Fruit fly (Drosophila melanogaster) whole organism, embryonic: Measurements from ENCODE around the gene Jarid2.
A peak's percentile ranks its signal among the peaks of the same experiment; 100 is the strongest.

Experiments used
- Asciz ChIP-seq: fragments of 200-800 bp; sonication (Bioruptor generic); optimal IDR thresholded peaks from 2 replicates; lab custom pipeline; 2017; ENCODE audit warnings: missing biosample characterization, mild to moderate bottlenecking, missing genetic modification characterization, missing genetic modification reagents
- Bdp1 ChIP-seq: fragments of 200-800 bp; sonication (Bioruptor generic); optimal IDR thresholded peaks from 3 replicates; lab custom pipeline; 2016; ENCODE audit warnings: missing biosample characterization, missing genetic modification characterization
- BtbVII ChIP-seq: fragments of 200-800 bp; sonication (Bioruptor generic); optimal IDR thresholded peaks from 3 replicates; lab custom pipeline; 2017; ENCODE audit warnings: missing biosample characterization, mild to moderate bottlenecking, missing genetic modification characterization
- CG10321 ChIP-seq: fragments of 200-800 bp; sonication (Bioruptor generic); IDR thresholded peaks from 2 replicates; pipeline ENCODE4 v1.3.6; 2022; ENCODE audit warnings: missing biosample characterization, missing genetic modification characterization
- CG11085 ChIP-seq: fragments of 200-800 bp; sonication (Bioruptor generic); IDR thresholded peaks from 2 replicates; pipeline ENCODE4 v1.3.6; 2022; ENCODE audit warnings: missing biosample characterization, missing genetic modification characterization
- CG11247 ChIP-seq: fragments of 200-800 bp; sonication (Bioruptor generic); IDR thresholded peaks from 2 replicates; pipeline ENCODE4 v1.3.6; 2022; ENCODE audit warnings: missing biosample characterization, missing genetic modification characterization
- CG1233 ChIP-seq: fragments of 200-800 bp; sonication (Bioruptor generic); optimal IDR thresholded peaks from 4 replicates; lab custom pipeline; 2018; ENCODE audit warnings: missing biosample characterization, mild to moderate bottlenecking, missing genetic modification characterization
- CG1602 ChIP-seq: fragments of 200-800 bp; sonication (Bioruptor generic); optimal IDR thresholded peaks from 3 replicates; lab custom pipeline; 2016; ENCODE audit warnings: missing biosample characterization, missing genetic modification characterization
- CG1647 ChIP-seq: fragments of 200-800 bp; sonication (Bioruptor generic); optimal IDR thresholded peaks from 3 replicates; lab custom pipeline; 2016; ENCODE audit warnings: missing biosample characterization, missing genetic modification characterization
- CG17568 ChIP-seq: fragments of 200-800 bp; sonication (Bioruptor generic); optimal IDR thresholded peaks from 2 replicates; lab custom pipeline; 2018; ENCODE audit warnings: missing biosample characterization, mild to moderate bottlenecking, missing genetic modification characterization, moderate library complexity
- CG1832 ChIP-seq: fragments of 200-800 bp; sonication (Bioruptor generic); optimal IDR thresholded peaks from 2 replicates; lab custom pipeline; 2017; ENCODE audit warnings: missing biosample characterization, mild to moderate bottlenecking, missing genetic modification characterization, inconsistent platforms
- CG2120 ChIP-seq: fragments of 200-800 bp; sonication (Bioruptor generic); optimal IDR thresholded peaks from 3 replicates; lab custom pipeline; 2016; ENCODE audit warnings: missing biosample characterization, missing genetic modification characterization
- CG31388 ChIP-seq: fragments of 200-800 bp; sonication (Bioruptor generic); optimal IDR thresholded peaks from 2 replicates; lab custom pipeline; 2016; ENCODE audit warnings: missing biosample characterization, missing genetic modification characterization
- CG32532 ChIP-seq: fragments of 200-800 bp; sonication (Bioruptor generic); IDR thresholded peaks from 2 replicates; pipeline ENCODE4 v1.3.6; 2022; ENCODE audit warnings: missing biosample characterization, missing genetic modification characterization
- CG3838 ChIP-seq: fragments of 200-800 bp; sonication (Bioruptor generic); optimal IDR thresholded peaks from 3 replicates; lab custom pipeline; 2016; ENCODE audit warnings: missing biosample characterization, missing genetic modification characterization
- CG4424 ChIP-seq: fragments of 200-800 bp; sonication (Bioruptor generic); optimal IDR thresholded peaks from 3 replicates; lab custom pipeline; 2016; ENCODE audit warnings: missing biosample characterization, missing genetic modification characterization
- CG4730 ChIP-seq: fragments of 200-800 bp; sonication (Bioruptor generic); IDR thresholded peaks from 2 replicates; pipeline ENCODE4 v1.3.6; 2022; ENCODE audit warnings: missing biosample characterization, missing genetic modification characterization
- CG7839 ChIP-seq: fragments of 200-800 bp; sonication (Bioruptor generic); optimal IDR thresholded peaks from 3 replicates; lab custom pipeline; 2018; ENCODE audit warnings: missing biosample characterization, mild to moderate bottlenecking, missing genetic modification characterization, moderate library complexity
- CG8359 ChIP-seq: fragments of 200-800 bp; sonication (Bioruptor generic); optimal IDR thresholded peaks from 2 replicates; lab custom pipeline; 2017; ENCODE audit warnings: missing biosample characterization, mild to moderate bottlenecking, missing genetic modification characterization, borderline replicate concordance
- CG8944 ChIP-seq: fragments of 200-800 bp; sonication (Bioruptor generic); optimal IDR thresholded peaks from 3 replicates; lab custom pipeline; 2016; ENCODE audit warnings: missing biosample characterization, missing genetic modification characterization
- CkIIα-i1 ChIP-seq: fragments of 200-800 bp; sonication (Bioruptor generic); IDR thresholded peaks from 2 replicates; pipeline ENCODE4 v1.3.6; 2022; ENCODE audit warnings: missing biosample characterization, missing genetic modification characterization
- Dref ChIP-seq: fragments of 200-800 bp; sonication (Bioruptor generic); IDR thresholded peaks from 2 replicates; pipeline ENCODE4 v1.3.6; 2022; ENCODE audit warnings: missing biosample characterization, missing genetic modification characterization
- HLH3B ChIP-seq: fragments of 200-800 bp; sonication (Bioruptor generic); IDR thresholded peaks from 2 replicates; pipeline ENCODE4 v1.3.6; 2022; ENCODE audit warnings: missing biosample characterization, missing genetic modification characterization
- HLHmδ ChIP-seq: fragments of 200-800 bp; sonication (Bioruptor generic); optimal IDR thresholded peaks from 2 replicates; lab custom pipeline; 2018; ENCODE audit warnings: missing biosample characterization, mild to moderate bottlenecking, missing genetic modification characterization, moderate library complexity
- Hand ChIP-seq: fragments of 200-800 bp; sonication (Bioruptor generic); optimal IDR thresholded peaks from 2 replicates; lab custom pipeline; 2017; ENCODE audit warnings: mild to moderate bottlenecking, missing biosample characterization, missing genetic modification reagents, missing genetic modification characterization
- Max ChIP-seq: fragments of 200-800 bp; sonication (Bioruptor generic); optimal IDR thresholded peaks from 2 replicates; lab custom pipeline; 2016; ENCODE audit warnings: missing biosample characterization, mild to moderate bottlenecking, missing genetic modification characterization
- Med ChIP-seq: fragments of 200-800 bp; sonication (Bioruptor generic); peaks from one replicate; lab custom pipeline; 2016; ENCODE audit warnings: missing biosample characterization, missing genetic modification characterization, mild to moderate bottlenecking, inconsistent platforms, moderate library complexity
- NC2α ChIP-seq: fragments of 200-800 bp; sonication (Bioruptor generic); optimal IDR thresholded peaks from 2 replicates; lab custom pipeline; 2016; ENCODE audit warnings: missing biosample characterization, missing genetic modification characterization
- NC2β ChIP-seq: fragments of 200-800 bp; sonication (Bioruptor generic); optimal IDR thresholded peaks from 2 replicates; lab custom pipeline; 2016; ENCODE audit warnings: missing biosample characterization, missing genetic modification characterization
- Scr ChIP-seq: fragments of 200-800 bp; sonication (Bioruptor generic); IDR thresholded peaks from 2 replicates; pipeline ENCODE4 v1.3.6; 2022; ENCODE audit warnings: missing biosample characterization, missing genetic modification characterization; ENCODE audit not compliant: partially characterized antibody
- Sry-δ ChIP-seq: fragments of 200-800 bp; sonication (Bioruptor generic); optimal IDR thresholded peaks from 2 replicates; lab custom pipeline; 2016; ENCODE audit warnings: missing biosample characterization, missing genetic modification characterization
- Trl ChIP-seq, 3 experiments: fragments of >200 bp in 2 of 3; fragments of 200-800 bp in 1 of 3; sonication (Bioruptor generic) in 1 of 3; optimal IDR thresholded peaks; 2 replicates in 1 of 3; 3 replicates in 2 of 3; lab custom pipeline; 2016 to 2017; ENCODE audit warnings: missing biosample characterization in 1 of 3, missing genetic modification characterization in 1 of 3
- Xbp1 ChIP-seq: fragments of 200-800 bp; sonication (Bioruptor generic); optimal IDR thresholded peaks from 3 replicates; lab custom pipeline; 2016; ENCODE audit warnings: missing biosample characterization, mild to moderate bottlenecking, missing genetic modification characterization
- amos ChIP-seq: fragments of 200-800 bp; sonication (Bioruptor generic); IDR thresholded peaks from 2 replicates; pipeline ENCODE4 v1.3.6; 2022; ENCODE audit warnings: missing biosample characterization, missing genetic modification characterization; ENCODE audit not compliant: partially characterized antibody
- bcd ChIP-seq: fragments of 200-800 bp; sonication (Bioruptor generic); optimal IDR thresholded peaks from 2 replicates; lab custom pipeline; 2017; ENCODE audit warnings: missing biosample characterization, mild to moderate bottlenecking, missing genetic modification characterization
- caup ChIP-seq: fragments of 200-800 bp; sonication (Bioruptor generic); optimal IDR thresholded peaks from 3 replicates; lab custom pipeline; 2017; ENCODE audit warnings: missing biosample characterization, mild to moderate bottlenecking, missing genetic modification characterization, moderate library complexity; ENCODE audit not compliant: severe bottlenecking
- chn ChIP-seq: fragments of 200-800 bp; sonication (Bioruptor generic); optimal IDR thresholded peaks from 2 replicates; lab custom pipeline; 2016; ENCODE audit warnings: missing biosample characterization, missing genetic modification characterization
- crc ChIP-seq: fragments of 200-800 bp; sonication (Bioruptor generic); optimal IDR thresholded peaks from 2 replicates; lab custom pipeline; 2016; ENCODE audit warnings: missing biosample characterization, missing genetic modification characterization
- dati ChIP-seq: fragments of 200-800 bp; sonication (Bioruptor generic); IDR thresholded peaks from 2 replicates; pipeline ENCODE4 v1.3.6; 2022; ENCODE audit warnings: missing biosample characterization, missing genetic modification characterization
- grn ChIP-seq: fragments of 200-800 bp; sonication (Bioruptor generic); optimal IDR thresholded peaks from 3 replicates; lab custom pipeline; 2017; ENCODE audit warnings: missing biosample characterization, missing genetic modification characterization
- gsb ChIP-seq: fragments of 200-800 bp; sonication (Bioruptor generic); IDR thresholded peaks from 2 replicates; pipeline ENCODE4 v1.3.6; 2022; ENCODE audit warnings: missing biosample characterization, missing genetic modification characterization
- gsb-n ChIP-seq: fragments of 200-800 bp; sonication (Bioruptor generic); optimal IDR thresholded peaks from 3 replicates; lab custom pipeline; 2018; ENCODE audit warnings: missing biosample characterization, mild to moderate bottlenecking, missing genetic modification characterization
- nerfin-1 ChIP-seq: fragments of 200-800 bp; sonication (Bioruptor generic); optimal IDR thresholded peaks from 3 replicates; lab custom pipeline; 2019; ENCODE audit warnings: missing biosample characterization, mild to moderate bottlenecking, missing genetic modification characterization, moderate library complexity
- otp ChIP-seq: fragments of 200-800 bp; sonication (Bioruptor generic); IDR thresholded peaks from 3 replicates; pipeline ENCODE4, ENCODE4 v1.3.6; 2022; ENCODE audit warnings: missing biosample characterization, missing genetic modification characterization
- rib ChIP-seq: fragments of 200-800 bp; sonication (Bioruptor generic); IDR thresholded peaks from 2 replicates; pipeline ENCODE4 v1.3.6; 2022; ENCODE audit warnings: missing biosample characterization, missing genetic modification characterization
- sens ChIP-seq: fragments of 200-800 bp; sonication (Bioruptor generic); peaks from one replicate; lab custom pipeline; 2016; ENCODE audit warnings: missing biosample characterization, missing genetic modification characterization
- tin ChIP-seq: fragments of 200-800 bp; sonication (Bioruptor generic); optimal IDR thresholded peaks from 3 replicates; lab custom pipeline; 2016; ENCODE audit warnings: missing biosample characterization, missing genetic modification characterization
- wdn ChIP-seq: fragments of 200-800 bp; sonication (Bioruptor generic); IDR thresholded peaks from 2 replicates; pipeline ENCODE4 v1.3.6; 2022; ENCODE audit warnings: missing biosample characterization, missing genetic modification characterization
- zen ChIP-seq: fragments of 200-800 bp; sonication (Bioruptor generic); optimal IDR thresholded peaks from 3 replicates; lab custom pipeline; 2018; ENCODE audit warnings: missing biosample characterization, mild to moderate bottlenecking, missing genetic modification characterization, moderate library complexity

Gene Jarid2

DNA sequence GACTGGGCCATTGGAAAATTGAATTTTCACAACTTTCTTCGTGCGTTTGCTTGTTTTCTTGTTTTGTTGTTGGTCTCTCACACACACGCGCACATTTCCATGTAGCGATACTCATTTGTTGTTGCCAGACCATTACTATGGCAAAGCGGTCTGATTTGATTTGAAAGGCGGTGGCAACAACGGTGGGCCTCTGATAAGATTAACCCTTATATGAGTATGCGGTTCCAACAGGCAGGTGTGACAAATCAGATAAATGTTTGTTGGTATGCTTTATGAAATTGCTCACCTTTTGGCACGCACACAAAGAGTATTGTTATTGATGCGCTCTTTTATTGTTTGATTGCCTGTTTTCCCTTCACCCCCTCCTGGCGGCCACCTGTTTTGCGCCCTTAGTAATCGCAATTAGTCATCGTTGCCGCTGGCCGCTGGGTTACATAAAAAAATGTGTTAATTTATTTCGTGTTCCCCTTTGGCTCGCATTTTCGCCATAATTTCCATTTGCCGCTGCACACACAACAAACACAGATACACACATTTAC, 29.5 kb upstream of the Jarid2 start (continued):
- TF ChIP-seq Sry-δ (GFP tag; lab: Kevin White, UChicago) (no peak), Dref (no peak), CG4424 (GFP tag; lab: Kevin White, UChicago) (no peak), crc (no peak), CG2120 (GFP tag; lab: Kevin White, UChicago) (peak; percentile 30), Asciz (GFP tag; lab: Kevin White, UChicago) (no peak), bcd (GFP tag; lab: Kevin White, UChicago) (no peak), tin (GFP tag; lab: Kevin White, UChicago) (no peak), rib (GFP tag; lab: Robert Waterston, UW) (peak; percentile 23; the same call in 1 of the 2 replicates), CG8359 (no peak), NC2β (GFP tag; lab: Kevin White, UChicago) (no peak), CG3838 (GFP tag; lab: Kevin White, UChicago) (no peak), CkIIα-i1 (GFP tag; lab: Robert Waterston, UW) (no peak), CG1832 (no peak), wdn (GFP tag; lab: Robert Waterston, UW) (no peak), BtbVII (GFP tag; lab: Kevin White, UChicago) (peak; percentile 1), zen (peak; percentile 73), sens (GFP tag; lab: Kevin White, UChicago) (peak; percentile 86), gsb (no peak), Trl (optimal IDR thresholded peaks at IDR 0.05; lab: Kevin White, UChicago) (no peak), Trl (GFP tag; optimal IDR thresholded peaks at IDR 0.05; lab: Kevin White, UChicago) (no peak)

- no peak for TF ChIP-seq rib (GFP tag; lab: Robert Waterston, UW)
- TF ChIP-seq CG31388 (GFP tag; lab: Kevin White, UChicago): no peak
- peak; percentile 69 for TF ChIP-seq CG1233
- TF ChIP-seq CG11085 (GFP tag; lab: Robert Waterston, UW): peak; percentile 19; the same call in 1 of the 2 replicates
- peak; percentile 76 for TF ChIP-seq Scr (GFP tag; lab: Robert Waterston, UW)
- TF ChIP-seq Xbp1: peak; percentile 42
- TF ChIP-seq CG10321 (GFP tag; lab: Robert Waterston, UW): no peak
- TF ChIP-seq Med (GFP tag; lab: Kevin White, UChicago): peak; percentile 82
- peak; percentile 73; the same call in 1 of the 2 replicates for TF ChIP-seq amos (GFP tag; lab: Robert Waterston, UW)
- TF ChIP-seq CG11247 (GFP tag; lab: Robert Waterston, UW): peak; percentile 63; the same call in 1 of the 2 replicates
- peak; percentile 70 for TF ChIP-seq nerfin-1 (tag; lab: Kevin White, UChicago)
- TF ChIP-seq sens (GFP tag; lab: Kevin White, UChicago): peak; percentile 93
- no peak for TF ChIP-seq CG8944 (GFP tag; lab: Kevin White, UChicago)
- no peak for TF ChIP-seq CG1602 (GFP tag; lab: Kevin White, UChicago)
- no peak for TF ChIP-seq dati
- peak; percentile 1 for TF ChIP-seq grn (GFP tag; lab: Kevin White, UChicago)
- 0 out of 2 replicates have a peak, but pooled peaks have one; percentile 41 for TF ChIP-seq CG4730 (GFP tag; lab: Robert Waterston, UW)
- TF ChIP-seq caup (GFP tag; lab: Kevin White, UChicago): peak; percentile 33
- no peak; the same call in 1 of the 2 replicates for TF ChIP-seq CG32532 (GFP tag; lab: Robert Waterston, UW)
- TF ChIP-seq CG17568: no peak
- no peak for TF ChIP-seq NC2α (GFP tag; lab: Kevin White, UChicago)
- TF ChIP-seq gsb-n: peak; percentile 24
- peak; percentile 69 for TF ChIP-seq CG7839 (tag; lab: Kevin White, UChicago)
- no peak for TF ChIP-seq Hand
- TF ChIP-seq HLHmδ (GFP tag; lab: Kevin White, UChicago): no peak
- no peak for TF ChIP-seq Bdp1 (GFP tag; lab: Kevin White, UChicago)
- TF ChIP-seq Max (GFP tag; lab: Kevin White, UChicago): peak; percentile 68
- TF ChIP-seq HLH3B (GFP tag; lab: Robert Waterston, UW): no peak
- TF ChIP-seq chn (GFP tag; lab: Kevin White, UChicago): peak; percentile 24
- TF ChIP-seq otp (GFP tag; lab: Robert Waterston, UW): no peak
- TF ChIP-seq CG1647 (GFP tag; lab: Kevin White, UChicago): no peak
These were observed 25.2 kb upstream of the Jarid2 start, which contains the start of the genes CG3448 and ghi for dm6 chr3L:9451522-9452118. CG3448 (minus strand) TSS chr3L:9451572. ghi (plus strand) TSS chr3L:9451876.
